Fruit fly (Drosophila melanogaster) whole organism, embryonic: Measurements from ENCODE around the gene Reepl1.
A peak's percentile ranks its signal among the peaks of the same experiment; 100 is the strongest.

ENCODE experiments used
- Aef1 ChIP-seq: fragments of 200-800 bp; sonication (Bioruptor generic); IDR thresholded peaks from 3 replicates; pipeline ENCODE4 v1.3.6; 2022; ENCODE audit warnings: missing biosample characterization, missing genetic modification characterization
- B-H2 ChIP-seq: fragments of 200-800 bp; sonication (Bioruptor generic); optimal IDR thresholded peaks from 2 replicates; lab custom pipeline; 2018; ENCODE audit warnings: missing biosample characterization, mild to moderate bottlenecking, missing genetic modification characterization
- CG10543 ChIP-seq: fragments of 200-800 bp; sonication (Bioruptor generic); optimal IDR thresholded peaks from 3 replicates; lab custom pipeline; 2017; ENCODE audit warnings: missing biosample characterization, mild to moderate bottlenecking, missing genetic modification characterization, moderate library complexity
- CG11398 ChIP-seq: fragments of 200-800 bp; sonication (Bioruptor generic); optimal IDR thresholded peaks from 2 replicates; lab custom pipeline; 2016; ENCODE audit warnings: missing biosample characterization, missing genetic modification characterization
- CG11723 ChIP-seq: fragments of 200-800 bp; sonication (Bioruptor generic); optimal IDR thresholded peaks from 2 replicates; lab custom pipeline; 2017; ENCODE audit warnings: missing biosample characterization, mild to moderate bottlenecking, missing genetic modification characterization
- CG13296 ChIP-seq: fragments of 200-800 bp; sonication (Bioruptor generic); optimal IDR thresholded peaks from 3 replicates; lab custom pipeline; 2018; ENCODE audit warnings: missing biosample characterization, mild to moderate bottlenecking, missing genetic modification characterization
- CG14014 ChIP-seq: fragments of 200-800 bp; sonication (Bioruptor generic); IDR thresholded peaks from 2 replicates; pipeline ENCODE4 v1.3.6; 2022; ENCODE audit warnings: missing biosample characterization, missing genetic modification characterization
- CG15073 ChIP-seq: fragments of 200-800 bp; sonication (Bioruptor generic); optimal IDR thresholded peaks from 2 replicates; lab custom pipeline; 2016; ENCODE audit warnings: missing biosample characterization, missing genetic modification characterization
- CG17359 ChIP-seq: fragments of 200-800 bp; sonication (Bioruptor generic); optimal IDR thresholded peaks from 3 replicates; lab custom pipeline; 2018; ENCODE audit warnings: missing biosample characterization, mild to moderate bottlenecking, missing genetic modification characterization, moderate library complexity
- CG17361 ChIP-seq: fragments of 200-800 bp; sonication (Bioruptor generic); IDR thresholded peaks from 3 replicates; pipeline ENCODE4 v1.3.6; 2022; ENCODE audit warnings: missing biosample characterization, missing genetic modification characterization
- CG17385 ChIP-seq: fragments of 200-800 bp; sonication (Bioruptor generic); optimal IDR thresholded peaks from 3 replicates; lab custom pipeline; 2018; ENCODE audit warnings: missing biosample characterization, mild to moderate bottlenecking, missing genetic modification characterization
- CG2875 ChIP-seq: fragments of 200-800 bp; sonication (Bioruptor generic); optimal IDR thresholded peaks from 2 replicates; lab custom pipeline; 2017; ENCODE audit warnings: missing biosample characterization, mild to moderate bottlenecking, missing genetic modification characterization, missing genetic modification reagents
- CG42726 ChIP-seq: fragments of 200-800 bp; sonication (Bioruptor generic); IDR thresholded peaks from 2 replicates; pipeline ENCODE4 v1.3.6; 2022; ENCODE audit warnings: missing biosample characterization, missing genetic modification characterization; ENCODE audit not compliant: partially characterized antibody
- CG4360 ChIP-seq: fragments of 200-800 bp; sonication (Bioruptor generic); IDR thresholded peaks from 2 replicates; pipeline ENCODE4 v1.3.6; 2022; ENCODE audit warnings: missing biosample characterization, missing genetic modification characterization
- CG4617 ChIP-seq: fragments of 200-800 bp; sonication (Bioruptor generic); optimal IDR thresholded peaks from 3 replicates; lab custom pipeline; 2016; ENCODE audit warnings: missing biosample characterization, missing genetic modification characterization, borderline replicate concordance
- CG8281 ChIP-seq: fragments of 200-800 bp; sonication (Bioruptor generic); optimal IDR thresholded peaks from 2 replicates; lab custom pipeline; 2018; ENCODE audit warnings: missing biosample characterization, mild to moderate bottlenecking, missing genetic modification characterization, moderate library complexity
- CG8924 ChIP-seq: fragments of 200-800 bp; optimal IDR thresholded peaks from 3 replicates; lab custom pipeline; 2019; ENCODE audit warnings: missing biosample characterization, mild to moderate bottlenecking, missing genetic modification characterization, moderate library complexity
- Dad ChIP-seq: fragments of 200-800 bp; sonication (Bioruptor generic); optimal IDR thresholded peaks from 3 replicates; lab custom pipeline; 2016; ENCODE audit warnings: missing biosample characterization, missing genetic modification characterization
- Drgx ChIP-seq: fragments of 200-800 bp; sonication (Bioruptor generic); IDR thresholded peaks from 2 replicates; pipeline ENCODE4 v1.3.6; 2022; ENCODE audit warnings: missing biosample characterization, missing genetic modification characterization
- HLH4C ChIP-seq: fragments of 200-800 bp; sonication (Bioruptor generic); IDR thresholded peaks from 3 replicates; pipeline ENCODE4 v1.3.6; 2022; ENCODE audit warnings: missing biosample characterization, missing genetic modification characterization; ENCODE audit not compliant: partially characterized antibody
- Jarid2 ChIP-seq: fragments of 200-800 bp; sonication (Bioruptor generic); optimal IDR thresholded peaks from 3 replicates; lab custom pipeline; 2017; ENCODE audit warnings: mild to moderate bottlenecking, missing biosample characterization, missing genetic modification reagents, missing genetic modification characterization
- Med ChIP-seq: fragments of 200-800 bp; sonication (Bioruptor generic); peaks from one replicate; lab custom pipeline; 2016; ENCODE audit warnings: missing biosample characterization, missing genetic modification characterization, mild to moderate bottlenecking, inconsistent platforms, moderate library complexity
- Pdp1 ChIP-seq, 2 experiments: fragments of 200-800 bp; sonication (Bioruptor generic); optimal IDR thresholded peaks; 3 replicates each; lab custom pipeline; 2016; ENCODE audit warnings: missing biosample characterization in 2 of 2, missing genetic modification characterization in 2 of 2, mild to moderate bottlenecking in 1 of 2, moderate library complexity in 1 of 2
- Ssrp ChIP-seq: fragments of 200-800 bp; sonication (Bioruptor generic); optimal IDR thresholded peaks from 2 replicates; lab custom pipeline; 2018; ENCODE audit warnings: missing biosample characterization, mild to moderate bottlenecking, missing genetic modification characterization, moderate library complexity
- TFAM ChIP-seq: fragments of 200-800 bp; sonication (Bioruptor generic); optimal IDR thresholded peaks from 2 replicates; lab custom pipeline; 2017; ENCODE audit warnings: missing biosample characterization, missing genetic modification characterization, inconsistent platforms
- Trl ChIP-seq, 3 experiments: fragments of >200 bp in 2 of 3; fragments of 200-800 bp in 1 of 3; sonication (Bioruptor generic) in 1 of 3; optimal IDR thresholded peaks; 2 replicates in 1 of 3; 3 replicates in 2 of 3; lab custom pipeline; 2016 to 2017; ENCODE audit warnings: missing biosample characterization in 1 of 3, missing genetic modification characterization in 1 of 3
- bsh ChIP-seq, 2 experiments: fragments of 200-800 bp; sonication (Bioruptor generic); optimal IDR thresholded peaks; 2 replicates each; lab custom pipeline; 2017 to 2018; ENCODE audit warnings: mild to moderate bottlenecking in 2 of 2, missing biosample characterization in 2 of 2, missing genetic modification characterization in 2 of 2, moderate library complexity in 1 of 2
- cg ChIP-seq: fragments of 200-800 bp; sonication (Bioruptor generic); optimal IDR thresholded peaks from 3 replicates; lab custom pipeline; 2019; ENCODE audit warnings: missing biosample characterization, mild to moderate bottlenecking, missing genetic modification characterization, moderate library complexity
- chinmo ChIP-seq: fragments of 200-800 bp; sonication (Bioruptor generic); IDR thresholded peaks from 4 replicates; pipeline ENCODE4 v1.3.6; 2022; ENCODE audit warnings: missing biosample characterization, missing genetic modification characterization; ENCODE audit not compliant: partially characterized antibody
- crol ChIP-seq: fragments of 200-800 bp; sonication (Bioruptor generic); IDR thresholded peaks from 2 replicates; pipeline ENCODE4 v1.3.6; 2022; ENCODE audit warnings: missing biosample characterization, missing genetic modification characterization
- crp ChIP-seq, 2 experiments: fragments of 200-800 bp; sonication (Bioruptor generic); optimal IDR thresholded peaks; 2 replicates in 1 of 2; 3 replicates in 1 of 2; lab custom pipeline; 2017; ENCODE audit warnings: missing biosample characterization in 2 of 2, missing genetic modification characterization in 2 of 2, mild to moderate bottlenecking in 1 of 2, moderate library complexity in 1 of 2
- cwo ChIP-seq: fragments of 200-800 bp; sonication (Bioruptor generic); optimal IDR thresholded peaks from 3 replicates; lab custom pipeline; 2017; ENCODE audit warnings: missing biosample characterization, missing genetic modification characterization, mild to moderate bottlenecking, moderate library complexity, missing genetic modification reagents
- exex ChIP-seq: fragments of 200-800 bp; sonication (Bioruptor generic); optimal IDR thresholded peaks from 4 replicates; lab custom pipeline; 2018; ENCODE audit warnings: missing biosample characterization, mild to moderate bottlenecking, missing genetic modification characterization, moderate library complexity
- fd96Cb ChIP-seq: fragments of 200-800 bp; sonication (Bioruptor generic); optimal IDR thresholded peaks from 2 replicates; lab custom pipeline; 2018; ENCODE audit warnings: missing biosample characterization, mild to moderate bottlenecking, missing genetic modification characterization, moderate library complexity
- ftz-f1 ChIP-seq: fragments of 200-800 bp; sonication (Bioruptor generic); optimal IDR thresholded peaks from 2 replicates; lab custom pipeline; 2016; ENCODE audit warnings: missing biosample characterization, missing genetic modification characterization
- ham ChIP-seq: fragments of 200-800 bp; sonication (Bioruptor generic); IDR thresholded peaks from 2 replicates; pipeline ENCODE4 v1.3.6; 2022; ENCODE audit warnings: missing biosample characterization, missing genetic modification characterization
- her ChIP-seq: fragments of 200-800 bp; sonication (Bioruptor generic); optimal IDR thresholded peaks from 2 replicates; lab custom pipeline; 2016; ENCODE audit warnings: missing biosample characterization, missing genetic modification characterization
- lab ChIP-seq: fragments of 200-800 bp; sonication (Bioruptor generic); optimal IDR thresholded peaks from 3 replicates; lab custom pipeline; 2017; ENCODE audit warnings: missing biosample characterization, missing genetic modification characterization, mild to moderate bottlenecking, moderate library complexity, missing genetic modification reagents
- mam ChIP-seq: fragments of 200-800 bp; sonication (Bioruptor generic); optimal IDR thresholded peaks from 3 replicates; lab custom pipeline; 2016; ENCODE audit warnings: missing biosample characterization, missing genetic modification characterization
- nom ChIP-seq: fragments of 200-800 bp; sonication (Bioruptor generic); optimal IDR thresholded peaks from 2 replicates; lab custom pipeline; 2017; ENCODE audit warnings: missing biosample characterization, missing genetic modification characterization, mild to moderate bottlenecking, moderate library complexity, missing genetic modification reagents
- sc ChIP-seq, 3 experiments: fragments of >200 bp in 2 of 3; fragments of 200-800 bp in 1 of 3; sonication (Bioruptor generic) in 1 of 3; optimal IDR thresholded peaks; 2 replicates in 2 of 3; 3 replicates in 1 of 3; lab custom pipeline; 2017; ENCODE audit warnings: mild to moderate bottlenecking in 1 of 3, missing biosample characterization in 1 of 3, missing genetic modification characterization in 1 of 3, missing genetic modification reagents in 1 of 3
- schlank ChIP-seq: fragments of 200-800 bp; sonication (Bioruptor generic); optimal IDR thresholded peaks from 2 replicates; lab custom pipeline; 2018; ENCODE audit warnings: missing biosample characterization, mild to moderate bottlenecking, missing genetic modification characterization
- sens ChIP-seq: fragments of 200-800 bp; sonication (Bioruptor generic); peaks from one replicate; lab custom pipeline; 2016; ENCODE audit warnings: missing biosample characterization, missing genetic modification characterization
- shn ChIP-seq: fragments of 200-800 bp; sonication (Bioruptor generic); optimal IDR thresholded peaks from 3 replicates; lab custom pipeline; 2016; ENCODE audit warnings: missing biosample characterization, missing genetic modification characterization
- sim ChIP-seq: fragments of 200-800 bp; sonication (Bioruptor generic); IDR thresholded peaks from 2 replicates; pipeline ENCODE4 v1.3.6; 2022; ENCODE audit warnings: missing biosample characterization, missing genetic modification characterization
- sqz ChIP-seq: fragments of 200-800 bp; sonication (Bioruptor generic); optimal IDR thresholded peaks from 3 replicates; lab custom pipeline; 2018; ENCODE audit warnings: missing biosample characterization, mild to moderate bottlenecking, missing genetic modification characterization

Gene Reepl1

DNA sequence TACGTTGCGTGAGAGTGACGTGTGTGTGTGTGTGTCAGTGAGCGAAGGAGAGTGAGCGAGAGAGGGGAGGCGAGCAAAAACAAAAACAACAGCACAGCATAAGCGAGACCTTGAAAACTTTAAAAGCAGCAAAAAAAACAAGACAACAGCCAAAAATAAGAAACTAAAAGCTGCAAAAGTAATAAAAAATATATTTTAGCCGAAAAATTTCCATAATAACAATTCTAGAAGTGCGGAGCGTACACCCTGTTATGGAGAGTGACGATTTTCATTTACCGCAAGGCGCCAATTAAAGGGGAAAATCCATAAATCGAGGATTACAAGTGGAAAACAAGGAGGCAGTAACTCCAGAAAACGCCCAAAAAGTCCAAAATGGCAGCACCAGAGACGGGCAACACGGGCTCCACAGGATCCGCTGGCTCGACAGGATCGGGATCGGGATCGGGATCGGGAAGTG lies 44.0 kb downstream of the Reepl1 start:
- peak; percentile 70 for TF ChIP-seq sqz
- no peak for TF ChIP-seq mam (GFP tag; lab: Kevin White, UChicago)
- no peak for TF ChIP-seq CG13296 (GFP tag; lab: Kevin White, UChicago)
- TF ChIP-seq schlank (tag; lab: Kevin White, UChicago) = no peak
- TF ChIP-seq CG17359 (tag; lab: Kevin White, UChicago) = no peak
- TF ChIP-seq CG14014 = no peak
- 0 out of 3 replicates have a peak, but pooled peaks have one; percentile 44 for TF ChIP-seq Aef1 (GFP tag; lab: Robert Waterston, UW)
- no peak for TF ChIP-seq CG2875 (GFP tag; lab: Kevin White, UChicago)
- peak; percentile 76 for TF ChIP-seq cg (GFP tag; lab: Kevin White, UChicago)
- no peak for TF ChIP-seq CG42726 (GFP tag; lab: Robert Waterston, UW)
- TF ChIP-seq her = no peak
- TF ChIP-seq Ssrp = no peak
- 0 out of 2 replicates have a peak, but pooled peaks have one; percentile 15 for TF ChIP-seq Drgx (GFP tag; lab: Robert Waterston, UW)
- TF ChIP-seq crol (GFP tag; lab: Robert Waterston, UW) = peak; percentile 88
- no peak for TF ChIP-seq HLH4C (GFP tag; lab: Robert Waterston, UW)
- TF ChIP-seq CG4360 (GFP tag; lab: Robert Waterston, UW) = peak; percentile 91
- TF ChIP-seq bsh (GFP tag; optimal IDR thresholded peaks at IDR 0.05; lab: Kevin White, UChicago) = peak in 1 of 2 experiments; percentile 37
- TF ChIP-seq Trl (optimal IDR thresholded peaks at IDR 0.05; lab: Kevin White, UChicago) = peak; percentile 63 to 85
- no peak for TF ChIP-seq Trl (GFP tag; optimal IDR thresholded peaks at IDR 0.05; lab: Kevin White, UChicago)
- TF ChIP-seq CG4617 (GFP tag; lab: Kevin White, UChicago) = peak; percentile 27
- TF ChIP-seq ftz-f1 (GFP tag; lab: Kevin White, UChicago) = peak; percentile 95
- no peak for TF ChIP-seq ham (GFP tag; lab: Robert Waterston, UW)
- TF ChIP-seq nom (GFP tag; lab: Kevin White, UChicago) = peak; percentile 49
- TF ChIP-seq Jarid2 (GFP tag; lab: Kevin White, UChicago) = no peak

DNA sequence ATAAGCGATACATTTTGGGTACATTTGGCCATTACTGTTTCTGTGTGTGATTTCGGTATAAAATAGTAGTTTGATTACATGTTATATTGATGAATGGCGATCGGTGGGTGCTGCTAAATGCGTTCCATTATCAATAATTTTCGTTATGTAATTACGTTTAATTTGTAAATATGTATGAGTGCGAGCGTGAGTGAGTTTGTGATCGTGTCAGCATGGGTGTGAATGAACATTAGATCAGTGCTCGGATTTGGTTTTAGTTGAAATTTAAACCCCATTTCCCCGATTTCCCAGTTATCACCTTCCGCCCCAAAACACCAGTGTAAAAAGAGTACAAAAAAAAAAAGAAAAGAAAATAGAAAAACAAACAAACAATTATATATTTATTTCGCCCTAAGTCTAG lies 47.1 kb downstream of the Reepl1 start:
- TF ChIP-seq sens (GFP tag; lab: Kevin White, UChicago) = peak; percentile 66
- no peak for TF ChIP-seq shn
- TF ChIP-seq B-H2 (GFP tag; lab: Kevin White, UChicago) = no peak
- peak; percentile 35 for TF ChIP-seq CG8281
- peak in 1 of 2 experiments; percentile 81 for TF ChIP-seq Pdp1 (GFP tag; optimal IDR thresholded peaks at IDR 0.05; lab: Kevin White, UChicago)
- peak; percentile 50 for TF ChIP-seq Med (GFP tag; lab: Kevin White, UChicago)
- peak; percentile 31 for TF ChIP-seq exex

- TF ChIP-seq TFAM (GFP tag; lab: Kevin White, UChicago) (no peak), lab (GFP tag; lab: Kevin White, UChicago) (peak; percentile 17), ftz-f1 (GFP tag; lab: Kevin White, UChicago) (peak; percentile 85), crp (GFP tag; optimal IDR thresholded peaks at IDR 0.05; lab: Kevin White, UChicago) (no peak), sens (GFP tag; lab: Kevin White, UChicago) (no peak), CG17361 (GFP tag; lab: Robert Waterston, UW) (no peak), Dad (GFP tag; lab: Kevin White, UChicago) (no peak), CG10543 (GFP tag; lab: Kevin White, UChicago) (peak; percentile 35), CG11723 (no peak), CG15073 (no peak), chinmo (0 out of 4 replicates have a peak, but pooled peaks have one; percentile 49), cwo (GFP tag; lab: Kevin White, UChicago) (peak; percentile 73), sc (optimal IDR thresholded peaks at IDR 0.05; lab: Kevin White, UChicago) (no peak), sc (GFP tag; optimal IDR thresholded peaks at IDR 0.05; lab: Kevin White, UChicago) (no peak), CG8924 (tag; lab: Kevin White, UChicago) (no peak), CG17385 (GFP tag; lab: Kevin White, UChicago) (no peak), CG11398 (GFP tag; lab: Kevin White, UChicago) (no peak), sim (GFP tag; lab: Robert Waterston, UW) (no peak), fd96Cb (tag; lab: Kevin White, UChicago) (no peak), CG14014 (no peak)
Observed at dm6 chrX:11620527-11620926, 48.0 kb downstream of the Reepl1 start.
